Worm (Caenorhabditis elegans): ENCODE results near the gene nhr-45.

DNA sequence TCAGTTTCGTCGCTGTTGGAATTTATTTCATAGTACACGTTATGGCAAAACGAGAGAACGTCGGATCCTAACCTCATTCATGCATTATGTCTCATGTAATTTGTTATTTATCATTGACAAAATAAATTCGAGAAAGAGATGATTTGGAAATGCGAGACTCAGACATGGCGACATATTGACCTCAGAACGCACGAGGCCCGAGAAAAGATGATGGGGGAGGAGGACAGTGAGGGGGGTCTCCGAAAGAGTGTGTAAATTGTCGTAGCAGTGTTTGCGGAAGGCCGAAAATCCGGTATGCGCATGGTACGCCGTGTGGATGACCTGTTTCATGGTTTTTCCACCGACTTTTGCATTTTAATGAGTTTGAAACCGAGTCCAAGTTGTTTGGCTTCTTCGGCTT is 24.5 kb downstream of the nhr-45 start:
- no peak for TF ChIP-seq zip-2 (tag; optimal IDR thresholded peaks at IDR 0.05)
- TF ChIP-seq tra-1 (GFP tag; IDR thresholded peaks at IDR 0.05), result no peak
- TF ChIP-seq pha-4 (GFP tag; IDR thresholded peaks at IDR 0.05), result no peak
- no peak for TF ChIP-seq pha-4 (tag; optimal IDR thresholded peaks at IDR 0.05)
- TF ChIP-seq pqm-1 (tag; optimal IDR thresholded peaks at IDR 0.05), result no peak
- no peak for TF ChIP-seq fkh-10 (GFP tag; optimal IDR thresholded peaks at IDR 0.05)
- TF ChIP-seq nhr-76 (tag; optimal IDR thresholded peaks at IDR 0.05), result no peak
- no peak for TF ChIP-seq skn-1 (tag; optimal IDR thresholded peaks at IDR 0.05)
- no peak for TF ChIP-seq ceh-82 (tag; optimal IDR thresholded peaks at IDR 0.05)

Measured in whole organism, L4 larva.